Worm (Caenorhabditis elegans): ENCODE results near the gene clic-1.

Gene clic-1

DNA sequence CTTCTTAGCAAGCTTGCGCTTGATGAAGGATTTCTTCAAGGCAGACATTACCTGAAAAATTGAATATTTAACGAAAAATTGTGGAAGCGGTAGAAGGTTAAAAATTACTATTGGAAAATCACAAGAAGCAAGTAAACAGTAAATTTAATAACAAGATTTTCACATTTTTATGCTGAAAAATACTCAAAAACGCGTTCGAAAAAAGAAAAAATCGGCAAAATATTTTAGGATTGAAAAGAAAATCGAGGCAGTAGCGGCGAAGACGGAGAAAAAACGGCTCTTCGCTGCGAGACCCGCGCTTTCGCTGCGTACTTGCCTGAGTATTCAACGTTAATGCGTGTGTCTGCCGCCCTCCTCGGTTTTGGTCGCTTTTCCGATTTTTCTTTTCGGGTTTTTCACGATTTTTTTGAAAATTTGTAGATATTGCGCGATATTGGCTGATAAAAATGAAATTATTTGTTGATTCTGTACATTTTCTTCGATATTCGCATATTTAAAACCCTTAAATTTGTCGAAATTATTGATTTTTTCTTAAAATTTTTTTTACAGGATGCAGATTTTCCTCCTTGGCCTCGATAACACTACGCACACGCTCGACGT, 41.4 kb upstream of the clic-1 start, which contains the start of the genes rpl-39 and rps-30 (continued):
- TF ChIP-seq sox-2 (GFP tag; IDR thresholded peaks at IDR 0.05): no peak
- TF ChIP-seq pag-3 (tag; optimal IDR thresholded peaks at IDR 0.05; ENCODE audit: borderline replicate concordance): no peak
- no peak for TF ChIP-seq ama-1 (optimal IDR thresholded peaks at IDR 0.05)
- TF ChIP-seq npax-4 (tag; optimal IDR thresholded peaks at IDR 0.05): no peak
- TF ChIP-seq unc-42 (tag; optimal IDR thresholded peaks at IDR 0.05): peak; percentile 39
- no peak for TF ChIP-seq pha-2 (tag; optimal IDR thresholded peaks at IDR 0.05)
- no peak for TF ChIP-seq mec-3 (tag; optimal IDR thresholded peaks at IDR 0.05; ENCODE audit: borderline replicate concordance)
- TF ChIP-seq fax-1 (tag; optimal IDR thresholded peaks at IDR 0.05): no peak
- TF ChIP-seq hlh-30 (tag; optimal IDR thresholded peaks at IDR 0.05; ENCODE audit: insufficient read depth): no peak
- TF ChIP-seq T23F11.4 (GFP tag; optimal IDR thresholded peaks at IDR 0.05): no peak
- no peak for TF ChIP-seq odd-2 (tag; optimal IDR thresholded peaks at IDR 0.05)
- TF ChIP-seq fkh-10 (GFP tag; optimal IDR thresholded peaks at IDR 0.05): no peak
- no peak for TF ChIP-seq elt-4 (tag; optimal IDR thresholded peaks at IDR 0.05)
- no peak for TF ChIP-seq lim-6 (tag; optimal IDR thresholded peaks at IDR 0.05)
- no peak for TF ChIP-seq ceh-48 (tag; optimal IDR thresholded peaks at IDR 0.05)
- TF ChIP-seq eyg-1 (tag; optimal IDR thresholded peaks at IDR 0.05): no peak
- no peak for TF ChIP-seq dmd-4 (tag; optimal IDR thresholded peaks at IDR 0.05; ENCODE audit: borderline replicate concordance)
- TF ChIP-seq nhr-11 (tag; optimal IDR thresholded peaks at IDR 0.05): no peak
- no peak for TF ChIP-seq gmeb-2 (tag; optimal IDR thresholded peaks at IDR 0.05)
- peak; percentile 46 for TF ChIP-seq elt-2 (tag; optimal IDR thresholded peaks at IDR 0.05)
- no peak for TF ChIP-seq C38D4.7 (GFP tag; optimal IDR thresholded peaks at IDR 0.05)
- no peak for TF ChIP-seq hlh-15 (tag; optimal IDR thresholded peaks at IDR 0.05)
- peak; percentile 63 for TF ChIP-seq tbx-2 (tag; optimal IDR thresholded peaks at IDR 0.05)
- peak; percentile 60 for TF ChIP-seq ceh-31 (tag; optimal IDR thresholded peaks at IDR 0.05)
- no peak for TF ChIP-seq ceh-14 (tag; optimal IDR thresholded peaks at IDR 0.05)
- no peak for TF ChIP-seq ceh-9 (tag; optimal IDR thresholded peaks at IDR 0.05)
- TF ChIP-seq che-1 (tag; optimal IDR thresholded peaks at IDR 0.05): no peak
- no peak for TF ChIP-seq nhr-232 (tag; optimal IDR thresholded peaks at IDR 0.05)
- TF ChIP-seq ceh-6 (GFP tag; optimal IDR thresholded peaks at IDR 0.05): no peak
- peak; percentile 16 for TF ChIP-seq ets-4 (tag; optimal IDR thresholded peaks at IDR 0.05)
- TF ChIP-seq F13H6.1 (tag; optimal IDR thresholded peaks at IDR 0.05): no peak

DNA sequence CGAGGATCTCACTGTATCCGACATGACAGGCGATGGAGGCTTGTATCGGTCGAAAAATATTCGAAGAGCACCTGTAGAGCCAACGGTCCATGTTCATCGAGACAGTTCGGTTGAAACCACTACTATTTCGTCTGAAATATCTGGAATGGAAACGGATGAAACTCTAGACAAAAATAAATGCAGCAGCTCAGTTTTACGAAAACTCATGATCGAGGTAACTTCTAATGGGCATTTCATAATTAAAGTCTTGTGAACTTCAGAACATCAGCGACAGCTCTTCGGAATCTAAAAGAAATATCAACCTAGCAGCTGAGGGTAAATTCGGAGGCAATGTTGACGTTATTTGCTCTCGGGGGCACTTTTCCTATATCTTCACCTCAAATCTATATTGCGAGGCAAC, 40.5 kb upstream of the clic-1 start:
- TF ChIP-seq ceh-45 (GFP tag; IDR thresholded peaks at IDR 0.05) (no peak), tbx-7 (tag; optimal IDR thresholded peaks at IDR 0.05) (no peak), pax-1 (tag; optimal IDR thresholded peaks at IDR 0.05) (no peak), fkh-6 (tag; optimal IDR thresholded peaks at IDR 0.05) (no peak), elt-4 (tag; optimal IDR thresholded peaks at IDR 0.05) (no peak), pat-9 (tag; optimal IDR thresholded peaks at IDR 0.05) (no peak), npax-4 (tag; optimal IDR thresholded peaks at IDR 0.05) (no peak), sox-4 (tag; optimal IDR thresholded peaks at IDR 0.05) (no peak), ceh-19 (GFP tag; optimal IDR thresholded peaks at IDR 0.05) (no peak), fkh-10 (GFP tag; optimal IDR thresholded peaks at IDR 0.05) (no peak), unc-42 (tag; optimal IDR thresholded peaks at IDR 0.05) (no peak), T23F11.4 (GFP tag; optimal IDR thresholded peaks at IDR 0.05) (no peak), dmd-4 (tag; optimal IDR thresholded peaks at IDR 0.05; ENCODE audit: borderline replicate concordance) (no peak), hlh-13 (GFP tag; optimal IDR thresholded peaks at IDR 0.05) (no peak)

DNA sequence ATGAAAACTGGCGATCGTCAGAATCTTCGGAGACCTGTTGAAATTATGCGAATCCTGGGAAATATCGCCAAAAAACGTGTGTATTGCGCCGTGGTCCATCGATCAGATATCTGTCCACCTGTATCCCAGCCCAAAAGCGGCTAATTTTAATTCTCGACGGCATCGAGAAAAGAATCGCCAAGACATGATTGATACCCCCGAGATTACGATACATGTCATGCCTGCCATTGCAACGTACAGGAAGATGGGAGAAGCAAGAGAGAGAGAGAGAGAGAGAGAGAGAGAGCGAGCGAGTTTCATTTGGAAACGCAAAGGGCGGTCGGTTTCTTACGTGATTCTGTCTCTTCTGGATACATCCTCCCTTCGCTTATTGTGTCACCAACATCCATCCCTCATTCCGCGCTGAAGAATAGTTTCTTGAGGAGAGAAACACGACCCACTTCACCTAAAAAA, 39.5 kb upstream of the clic-1 start, which contains the start of gene grl-10:
Gene grl-10, plus strand, starts transcription at position 403 of the 453 bp plus-strand sequence.
- TF ChIP-seq hlh-30 (tag; optimal IDR thresholded peaks at IDR 0.05; ENCODE audit: insufficient read depth) (no peak), pax-1 (tag; optimal IDR thresholded peaks at IDR 0.05) (no peak), mec-3 (tag; optimal IDR thresholded peaks at IDR 0.05; ENCODE audit: borderline replicate concordance) (peak; percentile 15), ttx-3 (tag; optimal IDR thresholded peaks at IDR 0.05) (no peak), ceh-18 (tag; optimal IDR thresholded peaks at IDR 0.05) (no peak), ceh-6 (GFP tag; optimal IDR thresholded peaks at IDR 0.05) (no peak), ref-2 (tag; optimal IDR thresholded peaks at IDR 0.05) (peak; percentile 8), pat-9 (tag; optimal IDR thresholded peaks at IDR 0.05) (no peak), unc-3 (GFP tag; conservative IDR thresholded peaks at IDR 0.05) (no peak), unc-3 (tag; optimal IDR thresholded peaks at IDR 0.05) (no peak), T23F11.4 (GFP tag; optimal IDR thresholded peaks at IDR 0.05) (no peak), ceh-9 (tag; optimal IDR thresholded peaks at IDR 0.05) (no peak), ceh-48 (tag; optimal IDR thresholded peaks at IDR 0.05) (no peak), dve-1 (tag; optimal IDR thresholded peaks at IDR 0.05) (no peak), pag-3 (tag; optimal IDR thresholded peaks at IDR 0.05; ENCODE audit: borderline replicate concordance) (no peak), npax-4 (tag; optimal IDR thresholded peaks at IDR 0.05) (no peak), eyg-1 (tag; optimal IDR thresholded peaks at IDR 0.05) (no peak), C08G9.2 (tag; optimal IDR thresholded peaks at IDR 0.05) (no peak), pha-2 (tag; optimal IDR thresholded peaks at IDR 0.05) (no peak)

Measured in whole organism, late embryonic.